Fruit fly (Drosophila melanogaster): ENCODE results near the gene Ugt302C1.

Ugt302C1 gene

DNA sequence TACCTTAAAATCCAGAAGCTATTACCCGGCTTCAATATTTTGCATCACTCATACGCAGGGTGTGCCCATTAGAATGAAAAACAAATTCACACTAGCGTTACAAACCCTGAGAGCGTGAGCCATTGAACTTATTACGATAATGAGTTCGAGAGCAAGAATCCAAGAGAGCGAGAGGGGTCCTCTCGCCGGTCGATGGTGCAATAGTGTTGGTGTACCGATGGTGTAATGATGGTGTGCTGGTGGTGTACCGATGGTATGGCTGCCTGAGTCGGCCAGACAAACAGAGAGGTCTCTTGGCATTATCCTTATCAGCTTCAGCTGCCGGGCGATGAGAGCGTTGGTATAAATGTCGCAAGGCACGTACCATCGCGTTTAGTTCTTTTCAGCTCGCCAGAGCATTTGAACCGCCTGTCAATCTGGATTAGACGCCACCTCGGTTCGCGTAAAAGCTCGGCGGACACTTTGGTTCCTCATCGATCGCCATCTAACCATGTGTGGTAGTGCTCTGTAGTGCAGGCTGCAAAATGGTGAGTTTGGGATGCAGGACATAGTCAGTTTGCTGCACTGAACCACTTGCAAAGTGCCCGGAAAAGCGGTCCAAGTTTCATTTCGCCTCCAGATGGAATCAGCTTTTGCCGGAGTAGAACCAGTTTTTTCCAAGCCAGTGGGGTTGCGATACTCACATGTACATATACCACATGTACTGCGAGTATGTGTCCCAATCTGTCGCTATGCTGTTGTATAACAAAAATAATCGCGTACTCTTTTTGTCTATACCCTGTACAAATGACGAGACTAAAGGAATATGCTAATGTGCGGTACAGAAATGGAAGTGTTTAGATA, 43.4 kb downstream of the Ugt302C1 start:
- TF ChIP-seq insv (optimal IDR thresholded peaks at IDR 0.05), result no peak
- no peak for TF ChIP-seq h (optimal IDR thresholded peaks at IDR 0.05)
- TF ChIP-seq Sin3A (optimal IDR thresholded peaks at IDR 0.05), result no peak
- TF ChIP-seq psq (optimal IDR thresholded peaks at IDR 0.05), result no peak
- TF ChIP-seq Myc (optimal IDR thresholded peaks at IDR 0.05), result no peak
- no peak for TF ChIP-seq ttk (optimal IDR thresholded peaks at IDR 0.05)

DNA sequence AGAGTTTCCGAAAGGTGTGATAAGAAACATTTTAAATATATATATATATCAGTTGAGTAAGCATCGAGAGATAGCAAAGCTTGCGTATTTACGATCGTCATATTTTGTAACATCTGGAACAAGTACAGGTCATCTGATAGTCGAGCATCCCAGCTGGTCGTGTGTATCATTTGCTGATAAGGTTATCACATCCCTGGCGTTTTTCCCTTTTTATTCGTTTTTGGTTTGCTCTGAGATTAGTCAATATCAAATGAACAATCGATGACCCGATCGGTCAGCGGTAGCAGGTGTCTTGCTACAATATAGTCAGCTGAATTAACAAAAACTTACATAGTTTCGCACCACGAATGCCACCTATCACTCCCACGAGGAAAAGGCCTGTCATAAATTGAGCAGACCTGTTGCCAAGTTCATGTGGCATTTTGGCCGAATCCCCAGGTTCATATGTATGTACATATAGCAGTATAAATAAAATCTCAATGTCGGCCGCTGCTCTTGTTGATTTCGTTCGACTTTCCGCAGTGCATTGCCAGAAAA, 44.1 kb downstream of the Ugt302C1 start:
- TF ChIP-seq ttk (optimal IDR thresholded peaks at IDR 0.05), result no peak
- TF ChIP-seq h (optimal IDR thresholded peaks at IDR 0.05), result no peak
- no peak for TF ChIP-seq Sin3A (optimal IDR thresholded peaks at IDR 0.05)
- no peak for TF ChIP-seq insv (optimal IDR thresholded peaks at IDR 0.05)
- TF ChIP-seq psq (optimal IDR thresholded peaks at IDR 0.05), result no peak
- no peak for TF ChIP-seq Myc (optimal IDR thresholded peaks at IDR 0.05)

DNA sequence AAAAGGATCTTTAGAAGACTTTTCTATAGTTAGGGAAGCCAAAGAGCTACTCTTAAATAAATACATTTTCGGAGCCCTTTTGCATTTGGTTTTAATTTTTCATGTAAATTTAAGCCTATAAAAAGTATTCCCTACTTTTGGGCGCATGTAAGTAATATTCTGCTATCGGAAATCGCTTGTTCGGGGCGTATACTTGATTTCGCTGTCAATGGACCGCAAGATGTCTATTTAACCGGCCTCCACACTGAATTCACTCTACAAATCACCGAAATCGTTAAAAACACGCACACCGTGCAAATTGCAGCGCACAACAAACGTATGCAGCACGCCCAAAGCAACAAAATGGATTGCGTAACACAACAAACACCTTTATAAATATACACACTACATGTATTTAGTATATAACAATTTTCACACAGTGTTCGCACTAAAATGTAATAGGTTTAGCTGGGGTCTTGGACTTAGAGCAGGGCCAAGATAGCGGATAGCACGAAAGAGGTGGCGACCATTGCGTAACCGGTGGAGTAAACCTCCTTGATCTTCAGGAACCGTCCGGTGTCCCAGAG, 52.0 kb downstream of the Ugt302C1 start:
- TF ChIP-seq insv (optimal IDR thresholded peaks at IDR 0.05) (no peak), Sin3A (optimal IDR thresholded peaks at IDR 0.05) (no peak), psq (optimal IDR thresholded peaks at IDR 0.05) (no peak)

All from Kc167 (cell line).